Fruit fly (Drosophila melanogaster): ENCODE measurements around the gene CG5043.

Gene CG5043

dm6 chr2L:17465915-17466677 lies 32.4 kb downstream of the CG5043 start (continued):
- TF ChIP-seq Sox14 (GFP tag; optimal IDR thresholded peaks at IDR 0.05) (peak; percentile 80), CG3919 (GFP tag; optimal IDR thresholded peaks at IDR 0.05) (peak; percentile 84), CG6163 (GFP tag; IDR thresholded peaks at IDR 0.05) (peak; percentile 91; the same call in 2 of the 3 replicates), Eip78C (GFP tag) (peak; percentile 94), fd85E (GFP tag; optimal IDR thresholded peaks at IDR 0.05) (no peak), net (GFP tag; optimal IDR thresholded peaks at IDR 0.05) (peak; percentile 91), Eip75B (GFP tag; optimal IDR thresholded peaks at IDR 0.05) (peak; percentile 79), CG16779 (tag; optimal IDR thresholded peaks at IDR 0.05) (peak; percentile 54), esn (GFP tag; optimal IDR thresholded peaks at IDR 0.05) (peak; percentile 61), cyc (GFP tag; optimal IDR thresholded peaks at IDR 0.05) (peak; percentile 55)

dm6 chr2L:17466950-17467349 lies 33.3 kb downstream of the CG5043 start:
- TF ChIP-seq CG32006 (GFP tag; optimal IDR thresholded peaks at IDR 0.05) (peak; percentile 65), CG10669 (GFP tag; optimal IDR thresholded peaks at IDR 0.05) (peak; percentile 12), Eip93F (GFP tag; optimal IDR thresholded peaks at IDR 0.05) (no peak), CG4318 (GFP tag; optimal IDR thresholded peaks at IDR 0.05) (no peak), Gug (GFP tag; IDR thresholded peaks at IDR 0.05) (peak; percentile 39), CG3919 (GFP tag; optimal IDR thresholded peaks at IDR 0.05) (peak; percentile 2), Hr4 (GFP tag; optimal IDR thresholded peaks at IDR 0.05) (peak; percentile 58), CG1621 (tag; optimal IDR thresholded peaks at IDR 0.05) (no peak), cyc (GFP tag; optimal IDR thresholded peaks at IDR 0.05) (no peak), Met (GFP tag; optimal IDR thresholded peaks at IDR 0.05) (no peak), acj6 (GFP tag; optimal IDR thresholded peaks at IDR 0.05) (peak; percentile 61), CG6163 (GFP tag; IDR thresholded peaks at IDR 0.05) (peak; percentile 42; the same call in 1 of the 3 replicates), salr (GFP tag; optimal IDR thresholded peaks at IDR 0.05) (no peak), CG9139 (GFP tag; optimal IDR thresholded peaks at IDR 0.05) (no peak), dac (GFP tag; optimal IDR thresholded peaks at IDR 0.05) (no peak), CG6808 (GFP tag; optimal IDR thresholded peaks at IDR 0.05) (no peak), pdm3 (GFP tag; optimal IDR thresholded peaks at IDR 0.05) (peak; percentile 49), CG6854 (GFP tag; optimal IDR thresholded peaks at IDR 0.05) (no peak), Lpt (GFP tag; optimal IDR thresholded peaks at IDR 0.05) (peak; percentile 63), Eip75B (GFP tag; optimal IDR thresholded peaks at IDR 0.05) (peak; percentile 49), esn (GFP tag; optimal IDR thresholded peaks at IDR 0.05) (peak; percentile 26), fd85E (GFP tag; optimal IDR thresholded peaks at IDR 0.05) (no peak), Ets96B (tag; optimal IDR thresholded peaks at IDR 0.05) (peak; percentile 6), Smox (GFP tag; optimal IDR thresholded peaks at IDR 0.05) (no peak), net (GFP tag; optimal IDR thresholded peaks at IDR 0.05) (no peak), CG3032 (tag; optimal IDR thresholded peaks at IDR 0.05) (no peak), ss (GFP tag; optimal IDR thresholded peaks at IDR 0.05) (no peak), Hr38 (GFP tag; optimal IDR thresholded peaks at IDR 0.05) (no peak), CG8119 (GFP tag; IDR thresholded peaks at IDR 0.05) (peak; percentile 73), spab (GFP tag; optimal IDR thresholded peaks at IDR 0.05) (no peak), Hr39 (GFP tag; optimal IDR thresholded peaks at IDR 0.05) (no peak), Ets21C (GFP tag; optimal IDR thresholded peaks at IDR 0.05) (no peak), dsx (GFP tag; optimal IDR thresholded peaks at IDR 0.05; ENCODE audit: poor library complexity, severe bottlenecking) (no peak), CG10631 (GFP tag; optimal IDR thresholded peaks at IDR 0.05) (peak; percentile 46), achi (GFP tag; optimal IDR thresholded peaks at IDR 0.05) (peak; percentile 34), CG6276 (GFP tag; optimal IDR thresholded peaks at IDR 0.05) (peak; percentile 39), CG11762 (GFP tag; optimal IDR thresholded peaks at IDR 0.05; ENCODE audit: insufficient read depth) (no peak), svp (GFP tag) (no peak), fkh (GFP tag; optimal IDR thresholded peaks at IDR 0.05) (no peak), CG8632 (GFP tag; optimal IDR thresholded peaks at IDR 0.05) (peak; percentile 24), CG34406 (GFP tag; optimal IDR thresholded peaks at IDR 0.05) (no peak), Sox102F (GFP tag; optimal IDR thresholded peaks at IDR 0.05) (no peak), topi (GFP tag; optimal IDR thresholded peaks at IDR 0.05) (no peak), CG8319 (GFP tag; optimal IDR thresholded peaks at IDR 0.05) (no peak), CG11294 (GFP tag; IDR thresholded peaks at IDR 0.05) (no peak)
